Worm (Caenorhabditis elegans) whole organism, L4/young adult: ENCODE measurements around the gene tag-164.

Source experiments
- W03F9.2 ChIP-seq: fragments of 150-350 bp; optimal IDR thresholded peaks from 2 replicates; lab custom pipeline; 2014; ENCODE audit warnings: missing biosample characterization, missing genetic modification characterization
- dao-5 ChIP-seq: sonication (generic microtip); optimal IDR thresholded peaks from 2 replicates; lab custom pipeline; 2016; ENCODE audit warnings: missing genotype, missing genetic modification characterization, moderate library complexity, missing compliant biosample characterization
- him-1 ChIP-seq: sonication (generic microtip); optimal IDR thresholded peaks from 2 replicates; lab custom pipeline; 2016; ENCODE audit warnings: missing genotype, missing genetic modification reagents, missing genetic modification characterization, missing compliant biosample characterization

tag-164 gene

DNA sequence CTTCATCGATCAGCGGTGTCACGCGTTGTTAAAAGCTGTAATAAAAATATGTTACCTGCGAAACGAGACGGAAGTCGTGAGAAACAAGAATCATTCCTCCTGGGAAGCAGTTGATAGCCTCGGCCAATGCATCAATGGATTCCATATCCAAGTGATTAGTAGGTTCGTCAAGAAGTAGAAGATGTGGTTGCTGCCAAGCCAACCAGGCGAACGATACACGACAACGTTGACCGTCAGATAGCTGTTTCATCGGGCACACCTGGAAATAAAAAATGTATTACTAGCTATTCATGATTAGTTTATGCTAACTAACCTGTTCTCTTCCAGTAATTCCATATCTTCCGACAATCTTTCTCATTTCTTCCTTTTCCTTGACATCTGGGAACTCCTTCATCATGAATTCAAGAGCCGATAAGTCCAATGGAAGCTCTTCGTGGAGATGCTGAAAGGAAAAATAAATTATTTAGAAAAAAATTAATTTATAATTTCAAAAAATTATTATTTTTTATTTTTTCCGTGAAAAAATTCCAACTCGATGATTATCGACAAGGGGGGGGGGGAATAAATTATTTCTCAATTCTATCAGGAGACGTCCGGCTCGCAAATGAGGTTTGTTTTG is at the start of gene tag-164:
Gene tag-164, plus strand, starts transcription at position 569 of the 619 bp plus-strand sequence.
- TF ChIP-seq dao-5 (tag; lab: Kevin White, UChicago) (no peak), W03F9.2 (tag; lab: Kevin White, UChicago) (no peak), him-1 (tag; lab: Kevin White, UChicago) (no peak)

DNA sequence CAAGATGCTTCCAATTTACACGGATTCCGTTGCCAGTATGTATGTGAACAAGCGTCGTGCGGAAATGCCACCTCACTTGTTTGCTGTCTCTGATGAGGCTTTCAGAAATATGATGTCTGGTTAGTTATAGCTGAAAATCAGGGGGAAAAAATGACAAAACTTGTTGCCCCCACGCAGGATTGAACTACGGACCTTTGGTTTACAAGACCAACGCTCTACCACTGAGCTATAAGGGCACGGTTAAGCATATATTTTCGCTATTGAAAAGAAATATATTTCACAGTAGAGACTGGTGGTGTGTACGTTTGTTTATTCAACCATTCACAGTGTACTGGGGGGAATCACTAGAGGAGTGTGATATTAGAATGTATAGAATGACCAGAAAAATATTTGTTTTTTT is 48.1 kb upstream of the tag-164 start:
- TF ChIP-seq W03F9.2 (tag; lab: Kevin White, UChicago): no peak
- no peak for TF ChIP-seq him-1 (tag; lab: Kevin White, UChicago)
- no peak for TF ChIP-seq dao-5 (tag; lab: Kevin White, UChicago)

DNA sequence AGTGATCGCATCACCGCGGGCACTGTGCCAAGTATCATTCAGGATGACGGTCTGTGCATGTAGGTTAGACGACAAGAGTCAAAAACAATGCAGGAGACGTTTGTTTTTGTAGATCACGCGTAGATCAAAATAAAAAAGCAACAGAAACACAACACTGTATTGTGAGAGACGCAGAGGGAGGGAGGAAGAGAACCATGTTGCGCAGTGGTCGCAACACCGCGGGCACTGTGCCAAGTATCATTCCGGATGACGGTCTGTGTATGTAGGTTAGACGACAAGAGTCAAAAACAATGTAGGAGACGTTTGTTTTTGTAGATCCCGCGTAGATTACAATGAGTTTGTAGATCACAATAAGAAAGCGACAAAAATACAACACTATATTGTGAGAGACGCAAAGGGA is 40.4 kb upstream of the tag-164 start:
- no peak for TF ChIP-seq dao-5 (tag; lab: Kevin White, UChicago)
- no peak for TF ChIP-seq W03F9.2 (tag; lab: Kevin White, UChicago)
- TF ChIP-seq him-1 (tag; lab: Kevin White, UChicago): no peak

DNA sequence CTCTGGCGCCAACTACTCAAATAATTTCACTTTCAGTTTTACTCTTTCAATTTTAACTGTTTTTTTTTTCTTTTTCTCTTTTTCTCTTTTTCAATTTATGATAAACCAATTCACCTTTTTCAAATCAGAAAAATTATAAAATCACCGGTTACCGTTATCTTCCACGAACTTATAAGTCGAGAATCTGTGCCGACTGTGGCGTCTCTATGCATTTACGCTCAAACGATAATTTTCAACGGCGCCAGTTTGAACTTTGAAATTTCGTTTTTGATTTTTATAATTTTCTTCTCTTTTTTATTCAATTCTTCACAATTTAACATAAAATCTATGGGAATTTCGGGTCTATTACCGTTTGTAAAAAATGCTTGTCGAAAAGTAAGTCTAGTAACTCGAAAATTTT is 35.9 kb upstream of the tag-164 start, which contains the start of gene exo-1:
Gene exo-1, plus strand, starts transcription at position 101 of the 400 bp plus-strand sequence.
- TF ChIP-seq him-1 (tag; lab: Kevin White, UChicago) (no peak), W03F9.2 (tag; lab: Kevin White, UChicago) (peak; percentile 87), dao-5 (tag; lab: Kevin White, UChicago) (no peak)

DNA sequence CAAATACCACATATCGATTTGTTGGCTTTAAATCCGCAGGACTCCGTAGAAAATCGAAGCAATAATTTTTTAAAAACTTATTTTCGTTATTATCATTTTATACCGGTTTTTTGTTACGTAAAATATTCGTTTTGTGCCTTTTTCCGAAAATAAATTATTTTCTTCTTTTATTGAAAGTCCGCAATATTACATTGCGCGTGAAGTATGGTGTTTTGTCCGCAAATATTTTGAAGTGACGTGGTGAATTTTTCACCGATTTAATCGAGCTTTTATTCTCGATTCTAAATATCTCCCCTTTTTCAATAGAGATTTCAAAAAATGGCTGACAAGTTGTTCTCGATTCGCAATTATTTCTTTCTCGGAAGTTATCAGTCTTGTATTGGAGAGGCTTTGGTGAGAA is 33.3 kb upstream of the tag-164 start, which contains the start of gene cope-1:
Gene cope-1, plus strand, starts transcription at position 229 of the 400 bp plus-strand sequence.
- no peak for TF ChIP-seq him-1 (tag; lab: Kevin White, UChicago)
- no peak for TF ChIP-seq W03F9.2 (tag; lab: Kevin White, UChicago)
- no peak for TF ChIP-seq dao-5 (tag; lab: Kevin White, UChicago)

DNA sequence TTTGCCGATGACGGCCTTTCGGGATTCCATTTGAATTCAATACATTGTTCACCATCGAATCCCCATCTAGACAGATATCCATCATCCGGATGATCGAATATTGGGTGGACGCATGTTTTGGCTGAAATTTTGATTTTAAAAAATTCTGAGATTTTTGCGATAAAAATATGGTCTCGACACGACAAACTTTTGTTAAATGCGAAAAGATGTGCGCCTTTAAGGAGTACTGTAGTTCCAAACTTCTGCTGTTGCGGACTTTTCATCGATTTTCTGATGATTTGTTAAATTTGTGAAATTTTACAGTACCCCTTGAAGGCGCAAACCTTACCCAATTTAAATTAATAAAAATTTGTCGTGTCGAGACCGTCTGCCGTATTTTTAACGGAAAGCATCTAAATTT is 31.5 kb upstream of the tag-164 start:
- TF ChIP-seq him-1 (tag; lab: Kevin White, UChicago) (no peak), W03F9.2 (tag; lab: Kevin White, UChicago) (no peak), dao-5 (tag; lab: Kevin White, UChicago) (no peak)

DNA sequence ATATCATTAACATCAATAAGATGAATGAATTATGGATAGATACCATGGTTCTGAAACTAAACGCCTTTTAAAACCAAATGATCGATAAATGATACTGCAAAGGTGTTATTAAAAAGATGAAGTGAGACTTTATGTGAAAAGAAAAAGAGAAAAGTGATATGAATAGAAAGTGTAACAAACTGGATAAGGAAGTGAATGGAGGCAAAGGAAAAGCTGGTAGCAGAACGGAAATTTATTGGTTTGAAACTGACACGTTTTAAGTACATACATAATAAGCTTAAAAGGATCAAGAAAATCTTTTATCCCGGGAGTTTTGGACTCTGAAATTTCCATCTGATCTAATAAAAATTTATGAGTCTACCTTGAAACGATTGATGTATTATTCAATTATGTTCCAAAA is 29.7 kb upstream of the tag-164 start, which contains the start of gene bli-5:
Gene bli-5, minus strand, starts transcription at position 101 of the 400 bp plus-strand sequence.
- TF ChIP-seq dao-5 (tag; lab: Kevin White, UChicago) (no peak), W03F9.2 (tag; lab: Kevin White, UChicago) (no peak), him-1 (tag; lab: Kevin White, UChicago) (no peak)

DNA sequence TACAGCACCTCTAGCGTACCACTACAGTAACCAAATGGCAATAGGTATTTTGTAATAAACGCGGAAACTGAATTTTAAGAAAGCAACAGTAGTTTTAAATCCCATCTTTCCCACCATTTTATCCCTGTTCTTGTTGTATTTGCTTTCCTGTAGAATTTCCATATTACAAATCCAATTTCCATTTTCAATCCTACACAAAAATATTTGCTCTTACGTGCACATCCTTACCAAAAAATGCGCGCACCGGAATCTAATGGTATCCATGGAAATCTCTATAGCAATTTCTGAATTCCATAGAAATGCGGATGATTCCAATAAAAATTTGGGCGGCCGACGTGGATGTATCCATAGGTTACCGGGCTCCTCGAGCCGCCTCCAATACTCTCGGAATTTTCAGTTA is 29.2 kb upstream of the tag-164 start, which contains the start of gene trf-1:
Gene trf-1, plus strand, starts transcription at position 301 of the 400 bp plus-strand sequence.
- TF ChIP-seq him-1 (tag; lab: Kevin White, UChicago): no peak
- TF ChIP-seq dao-5 (tag; lab: Kevin White, UChicago): no peak
- TF ChIP-seq W03F9.2 (tag; lab: Kevin White, UChicago): no peak

DNA sequence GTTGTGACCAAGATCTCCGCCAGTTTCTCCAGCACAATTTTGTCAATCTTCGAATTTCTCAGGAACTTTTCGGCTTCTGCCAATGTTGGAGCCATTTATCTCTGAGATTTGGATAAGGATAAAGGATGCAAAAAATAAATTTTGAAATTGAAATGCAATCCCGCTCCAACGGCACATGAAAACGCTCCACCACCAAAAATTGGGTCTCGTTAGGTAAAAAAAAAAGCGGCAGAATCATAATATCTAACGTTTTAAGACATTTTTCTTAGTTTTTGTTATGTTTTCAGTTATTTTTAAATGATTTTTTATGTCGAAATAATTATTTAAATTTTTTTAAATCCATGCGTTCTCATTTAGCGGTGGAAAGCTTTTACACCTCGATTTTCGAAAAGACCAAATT is 24.9 kb upstream of the tag-164 start, which contains the start of gene F45G2.7:
Gene F45G2.7, minus strand, starts transcription at position 101 of the 400 bp plus-strand sequence.
- TF ChIP-seq W03F9.2 (tag; lab: Kevin White, UChicago) (no peak), dao-5 (tag; lab: Kevin White, UChicago) (no peak), him-1 (tag; lab: Kevin White, UChicago) (no peak)

DNA sequence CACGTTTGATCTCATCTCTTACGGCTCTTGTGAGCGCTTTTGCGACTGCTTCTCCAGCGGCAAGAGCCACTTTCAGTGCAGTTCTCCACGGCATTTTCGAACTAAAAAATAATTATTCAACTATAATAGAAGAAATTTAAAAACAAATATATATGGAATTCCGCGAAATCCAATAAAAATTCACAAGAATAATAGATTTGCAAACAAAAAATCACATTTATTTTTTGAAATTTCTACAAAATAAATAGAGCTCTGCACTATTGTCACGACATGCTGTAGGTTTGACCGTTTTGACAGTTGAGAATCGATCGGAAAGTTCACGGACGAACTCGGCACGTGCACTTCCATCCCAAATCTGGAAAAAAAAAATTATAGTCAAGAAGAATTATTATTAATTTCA is 23.8 kb upstream of the tag-164 start, which contains the start of gene F45G2.8:
Gene F45G2.8, minus strand, starts transcription at position 101 of the 400 bp plus-strand sequence.
- TF ChIP-seq him-1 (tag; lab: Kevin White, UChicago) (no peak), W03F9.2 (tag; lab: Kevin White, UChicago) (no peak), dao-5 (tag; lab: Kevin White, UChicago) (no peak)

DNA sequence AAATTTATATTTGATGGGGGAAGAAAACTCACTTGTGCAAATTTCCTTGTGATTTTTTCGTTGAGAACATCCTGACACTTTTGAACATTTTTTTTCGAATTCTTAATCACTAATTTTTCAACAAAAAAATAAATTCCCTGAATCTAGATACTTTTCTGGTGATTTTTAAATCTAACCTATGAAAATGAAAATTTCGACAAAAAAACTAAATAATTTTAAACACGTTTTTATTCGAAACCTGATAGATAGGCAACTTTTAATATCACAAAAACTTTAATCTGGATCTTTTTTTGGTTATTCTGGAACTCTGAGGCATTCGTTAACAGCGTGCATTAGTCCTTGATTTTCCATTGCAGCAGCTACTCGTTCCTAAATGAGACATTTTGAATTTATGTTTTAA is 22.5 kb upstream of the tag-164 start, which contains the start of gene F45G2.9:
Gene F45G2.9, minus strand, starts transcription at position 101 of the 400 bp plus-strand sequence.
- TF ChIP-seq dao-5 (tag; lab: Kevin White, UChicago) (no peak), him-1 (tag; lab: Kevin White, UChicago) (no peak), W03F9.2 (tag; lab: Kevin White, UChicago) (no peak)

DNA sequence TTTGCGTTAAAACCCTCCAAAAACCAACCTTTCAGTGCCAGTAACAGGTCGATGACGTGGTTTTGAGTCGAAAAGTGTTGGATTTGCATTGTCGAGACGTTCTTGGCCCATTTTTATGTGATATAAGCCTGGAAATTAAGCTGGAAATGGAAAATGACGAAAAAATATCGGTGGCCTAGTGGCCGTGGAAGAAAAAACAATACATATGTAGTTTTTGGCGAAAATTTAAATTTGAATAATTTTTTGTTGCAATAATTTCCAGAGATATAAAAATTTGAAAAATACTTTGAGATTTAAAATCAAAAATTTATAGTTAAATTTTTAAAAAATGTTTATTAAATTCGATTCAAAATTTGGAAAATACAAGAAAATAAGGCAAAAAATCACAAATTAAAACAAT is 19.9 kb upstream of the tag-164 start, which contains the start of gene ciao-2B:
Gene ciao-2B, minus strand, starts transcription at position 130 of the 400 bp plus-strand sequence.
- TF ChIP-seq W03F9.2 (tag; lab: Kevin White, UChicago): no peak
- no peak for TF ChIP-seq dao-5 (tag; lab: Kevin White, UChicago)
- TF ChIP-seq him-1 (tag; lab: Kevin White, UChicago): no peak

DNA sequence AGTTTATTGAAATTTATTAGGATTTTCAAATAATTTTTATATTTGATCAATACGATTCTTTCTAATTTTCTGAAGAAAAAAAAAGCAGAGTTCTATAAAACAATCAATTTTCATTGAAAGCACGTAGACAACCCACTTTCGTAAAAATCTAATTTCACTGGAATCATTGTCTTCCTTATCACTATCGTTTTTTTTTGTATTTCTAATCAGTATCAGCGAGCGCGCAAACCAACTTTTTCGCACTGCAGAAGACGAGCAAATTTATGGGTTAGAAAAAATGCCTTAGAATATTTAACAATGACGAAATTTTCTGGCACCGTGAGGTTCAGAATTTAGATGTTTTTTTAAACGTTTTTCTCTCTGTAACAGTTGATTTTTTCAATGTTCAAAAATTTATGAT is 6.5 kb upstream of the tag-164 start:
- TF ChIP-seq him-1 (tag; lab: Kevin White, UChicago) (no peak), dao-5 (tag; lab: Kevin White, UChicago) (no peak), W03F9.2 (tag; lab: Kevin White, UChicago) (no peak)
